Fruit fly (Drosophila melanogaster) S2 (cell line): ENCODE data around the gene CG46523.

Source experiments
- CG8478 ChIP-seq: fragments of >200 bp; optimal IDR thresholded peaks from 2 replicates; lab custom pipeline; 2018
- CTCF ChIP-seq, 2 experiments: fragments of >200 bp; optimal IDR thresholded peaks; 2 replicates each; lab custom pipeline; 2018

DNA sequence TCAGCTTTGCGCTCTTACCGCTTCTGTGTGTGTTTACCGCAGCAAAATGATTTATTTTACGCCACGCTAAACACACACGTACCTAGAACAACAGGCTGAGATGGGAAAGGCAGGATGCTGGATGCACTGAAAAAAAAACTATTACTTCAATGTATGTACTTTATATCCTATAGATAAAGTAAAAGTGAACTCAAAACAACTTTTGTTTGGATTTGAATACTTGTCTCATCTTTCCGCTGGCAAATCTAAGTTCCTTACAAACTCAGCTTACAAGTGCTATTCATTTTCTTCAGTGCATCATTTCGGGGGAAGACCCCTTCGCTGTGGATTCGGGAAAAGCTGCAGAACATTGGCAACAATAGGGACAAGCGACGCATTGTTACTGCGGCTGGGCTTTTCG is 37.9 kb upstream of the CG46523 start:
- TF ChIP-seq CG8478 (lab: Kevin White, UChicago) (no peak), CTCF (optimal IDR thresholded peaks at IDR 0.05; lab: Kevin White, UChicago) (no peak)
